Worm (Caenorhabditis elegans) whole organism, midembryonic: Measurements from ENCODE around the gene C24B5.4.

Source experiments
- T22C8.4 ChIP-seq: fragments of 200-800 bp; sonication (Bioruptor generic); IDR thresholded peaks from 2 replicates; pipeline ENCODE4 v1.3.6; 2022; ENCODE audit warnings: missing genetic modification characterization, missing compliant biosample characterization
- cog-1 ChIP-seq: sonication (generic microtip); optimal IDR thresholded peaks from 2 replicates; lab custom pipeline; 2016; ENCODE audit warnings: missing genetic modification characterization, missing compliant biosample characterization
- flt-1 ChIP-seq: fragments of 200-800 bp; sonication (Bioruptor generic); IDR thresholded peaks from 2 replicates; pipeline ENCODE4 v1.3.6; 2022; ENCODE audit warnings: missing genetic modification characterization, missing compliant biosample characterization
- klf-2 ChIP-seq: fragments of 200-800 bp; sonication (Bioruptor generic); conservative IDR thresholded peaks from 2 replicates; pipeline ENCODE4 v1.3.6; 2022; ENCODE audit warnings: missing genetic modification reagents, missing genetic modification characterization, missing compliant biosample characterization
- med-1 ChIP-seq: sonication (generic microtip); optimal IDR thresholded peaks from 2 replicates; lab custom pipeline; 2017; ENCODE audit warnings: missing genetic modification characterization, mild to moderate bottlenecking, missing compliant biosample characterization, antibody characterized with exemption, missing genetic modification reagents; ENCODE audit not compliant: insufficient read depth
- ref-1 ChIP-seq: fragments of 200-800 bp; sonication (Bioruptor generic); conservative IDR thresholded peaks from 2 replicates; pipeline ENCODE4 v1.3.6; 2022; ENCODE audit warnings: missing genetic modification reagents, missing genetic modification characterization, missing compliant biosample characterization
- tab-1 ChIP-seq: fragments of 200-800 bp; sonication (Bioruptor generic); IDR thresholded peaks from 2 replicates; pipeline ENCODE4 v1.3.6; 2022; ENCODE audit warnings: missing genetic modification characterization, missing compliant biosample characterization
- ztf-23 ChIP-seq: fragments of 200-800 bp; sonication (Bioruptor generic); IDR thresholded peaks from 2 replicates; pipeline ENCODE4 v1.3.6; 2022; ENCODE audit warnings: missing genetic modification reagents, missing genetic modification characterization, missing compliant biosample characterization
- ztf-29 ChIP-seq: fragments of 200-800 bp; sonication (Bioruptor generic); IDR thresholded peaks from 2 replicates; pipeline ENCODE4 v1.3.6; 2022; ENCODE audit warnings: missing genetic modification reagents, missing genetic modification characterization, missing compliant biosample characterization

C24B5.4 gene

ce11 chrV:9154772-9155171 is 42.4 kb downstream of the C24B5.4 start, which contains the start of gene B0222.5:
B0222.5 (minus strand) TSS chrV:9154872.
- TF ChIP-seq ztf-29 (GFP tag; lab: Robert Waterston, UW) (no peak), cog-1 (tag; lab: Kevin White, UChicago) (no peak), med-1 (no peak), ref-1 (GFP tag; lab: Robert Waterston, UW) (no peak), T22C8.4 (GFP tag; lab: Robert Waterston, UW) (no peak), flt-1 (GFP tag; lab: Robert Waterston, UW) (no peak), klf-2 (no peak)

- no peak for TF ChIP-seq flt-1 (GFP tag; lab: Robert Waterston, UW)
- no peak for TF ChIP-seq ztf-29 (GFP tag; lab: Robert Waterston, UW)
- TF ChIP-seq tab-1 (GFP tag; lab: Robert Waterston, UW): no peak
- no peak for TF ChIP-seq cog-1 (tag; lab: Kevin White, UChicago)
- TF ChIP-seq T22C8.4 (GFP tag; lab: Robert Waterston, UW): no peak
- no peak for TF ChIP-seq klf-2
- no peak for TF ChIP-seq ref-1 (GFP tag; lab: Robert Waterston, UW)
- no peak for TF ChIP-seq med-1
Observed at ce11 chrV:9152339-9152738, 44.8 kb downstream of the C24B5.4 start.

ce11 chrV:9148151-9148550 is 49.0 kb downstream of the C24B5.4 start:
- TF ChIP-seq T22C8.4 (GFP tag; lab: Robert Waterston, UW) (no peak), ztf-23 (GFP tag; lab: Robert Waterston, UW) (no peak), med-1 (no peak), ztf-29 (GFP tag; lab: Robert Waterston, UW) (no peak), klf-2 (no peak), cog-1 (tag; lab: Kevin White, UChicago) (no peak), tab-1 (GFP tag; lab: Robert Waterston, UW) (no peak), ref-1 (GFP tag; lab: Robert Waterston, UW) (no peak), flt-1 (GFP tag; lab: Robert Waterston, UW) (no peak)

ce11 chrV:9146849-9147557 is 50.1 kb downstream of the C24B5.4 start, which contains the start of gene spl-2:
spl-2 (minus strand) TSS chrV:9146899.
- TF ChIP-seq flt-1 (GFP tag; lab: Robert Waterston, UW): no peak
- TF ChIP-seq cog-1 (tag; lab: Kevin White, UChicago): no peak
- TF ChIP-seq med-1: no peak
- no peak for TF ChIP-seq klf-2

- no peak for TF ChIP-seq ztf-23 (GFP tag; lab: Robert Waterston, UW)
- TF ChIP-seq ref-1 (GFP tag; lab: Robert Waterston, UW): no peak
- TF ChIP-seq klf-2: no peak
Observed at ce11 chrV:9146196-9146595, 50.9 kb downstream of the C24B5.4 start.
